Fruit fly (Drosophila melanogaster): ENCODE measurements around the gene spas.

- TF ChIP-seq CG31627 (GFP tag; optimal IDR thresholded peaks at IDR 0.05) (no peak), CG7368 (GFP tag; optimal IDR thresholded peaks at IDR 0.05) (no peak), OdsH (GFP tag; optimal IDR thresholded peaks at IDR 0.05) (no peak), Ets21C (GFP tag; optimal IDR thresholded peaks at IDR 0.05) (no peak), acj6 (GFP tag; optimal IDR thresholded peaks at IDR 0.05) (no peak), CG6854 (GFP tag; optimal IDR thresholded peaks at IDR 0.05) (no peak), vri (GFP tag; optimal IDR thresholded peaks at IDR 0.05) (no peak), achi (GFP tag; optimal IDR thresholded peaks at IDR 0.05) (no peak), Eip93F (GFP tag; optimal IDR thresholded peaks at IDR 0.05) (no peak), CG15336 (GFP tag; IDR thresholded peaks at IDR 0.05) (no peak)
These were observed 29.1 kb upstream of the spas start for dm6 chr3R:24008887-24009286.
